Worm (Caenorhabditis elegans) whole organism, L3 larva: ENCODE measurements around the gene nduf-2.2.

Experiments
- R02D3.7 ChIP-seq: fragments of 150-350 bp; optimal IDR thresholded peaks from 2 replicates; lab custom pipeline; 2014; ENCODE audit warnings: missing biosample characterization, missing genetic modification characterization
- ZK546.5 ChIP-seq: sonication (generic microtip); optimal IDR thresholded peaks from 2 replicates; lab custom pipeline; 2017; ENCODE audit warnings: missing biosample characterization, missing genetic modification characterization
- ama-1 ChIP-seq: fragments of 150-350 bp; optimal IDR thresholded peaks from 2 replicates; lab custom pipeline; 2018
- ceh-28 ChIP-seq: fragments of 150-350 bp; optimal IDR thresholded peaks from 2 replicates; lab custom pipeline; 2014; ENCODE audit warnings: missing biosample characterization, missing genetic modification reagents, missing genetic modification characterization
- ceh-82 ChIP-seq: fragments of 150-350 bp; optimal IDR thresholded peaks from 2 replicates; lab custom pipeline; 2014; ENCODE audit warnings: missing biosample characterization, missing genetic modification characterization
- ceh-9 ChIP-seq: sonication (generic microtip); optimal IDR thresholded peaks from 2 replicates; lab custom pipeline; 2018; ENCODE audit warnings: missing biosample characterization, missing genetic modification characterization
- daf-12 ChIP-seq: fragments of 150-350 bp; optimal IDR thresholded peaks from 2 replicates; lab custom pipeline; 2014; ENCODE audit warnings: missing biosample characterization, missing genetic modification reagents, missing genetic modification characterization
- egl-5 ChIP-seq: fragments of 150-350 bp; optimal IDR thresholded peaks from 2 replicates; lab custom pipeline; 2017; ENCODE audit warnings: missing biosample characterization, missing genetic modification reagents, missing genetic modification characterization, inconsistent platforms
- elt-1 ChIP-seq: fragments of 150-350 bp; optimal IDR thresholded peaks from 2 replicates; lab custom pipeline; 2014; ENCODE audit warnings: missing biosample characterization, missing genetic modification characterization
- elt-2 ChIP-seq: sonication (generic microtip); optimal IDR thresholded peaks from 2 replicates; lab custom pipeline; 2016; ENCODE audit warnings: missing genetic modification reagents, mild to moderate bottlenecking, missing genetic modification characterization, missing compliant biosample characterization
- elt-3 ChIP-seq, 3 experiments: fragments of 150-350 bp in 1 of 3; sonication (generic microtip) in 2 of 3; optimal IDR thresholded peaks; 2 replicates in 2 of 3; 4 replicates in 1 of 3; lab custom pipeline; 2014 to 2017; ENCODE audit warnings: missing biosample characterization in 3 of 3, missing genetic modification characterization in 3 of 3
- eor-1 ChIP-seq, 2 experiments: fragments of 150-350 bp; optimal IDR thresholded peaks; 2 replicates each; lab custom pipeline; 2014 to 2018; ENCODE audit warnings: missing biosample characterization in 2 of 2, missing genetic modification characterization in 2 of 2
- fkh-2 ChIP-seq: fragments of 150-350 bp; optimal IDR thresholded peaks from 2 replicates; lab custom pipeline; 2014; ENCODE audit warnings: missing biosample characterization, missing genetic modification reagents, missing genetic modification characterization
- hmg-11 ChIP-seq: sonication (generic microtip); optimal IDR thresholded peaks from 2 replicates; lab custom pipeline; 2016; ENCODE audit warnings: missing genetic modification characterization, missing compliant biosample characterization
- jun-1 ChIP-seq: fragments of 150-350 bp; optimal IDR thresholded peaks from 2 replicates; lab custom pipeline; 2014; ENCODE audit warnings: missing biosample characterization, missing genetic modification reagents, missing genetic modification characterization
- lin-39 ChIP-seq: fragments of 150-350 bp; optimal IDR thresholded peaks from 2 replicates; lab custom pipeline; 2018; ENCODE audit warnings: missing biosample characterization, missing genetic modification reagents, missing genetic modification characterization
- lsy-12 ChIP-seq: sonication (generic microtip); optimal IDR thresholded peaks from 2 replicates; lab custom pipeline; 2016; ENCODE audit warnings: mild to moderate bottlenecking, missing genetic modification characterization, missing compliant biosample characterization
- mdl-1 ChIP-seq: fragments of 150-350 bp; optimal IDR thresholded peaks from 2 replicates; lab custom pipeline; 2014; ENCODE audit warnings: missing biosample characterization, missing genetic modification characterization
- mml-1 ChIP-seq: fragments of 150-350 bp; sonication (generic microtip); optimal IDR thresholded peaks from 3 replicates; lab custom pipeline; 2014; ENCODE audit warnings: missing biosample characterization, missing genetic modification characterization
- nfya-1 ChIP-seq: sonication (generic microtip); optimal IDR thresholded peaks from 2 replicates; lab custom pipeline; 2017; ENCODE audit warnings: missing genetic modification characterization, mild to moderate bottlenecking, missing compliant biosample characterization, antibody characterized with exemption, moderate library complexity; ENCODE audit not compliant: insufficient read depth
- nhr-11 ChIP-seq: fragments of 150-350 bp; optimal IDR thresholded peaks from 2 replicates; lab custom pipeline; 2014; ENCODE audit warnings: missing biosample characterization, missing genetic modification characterization
- nhr-12 ChIP-seq: fragments of 150-350 bp; optimal IDR thresholded peaks from 2 replicates; lab custom pipeline; 2014; ENCODE audit warnings: missing biosample characterization, missing genetic modification characterization
- nhr-23 ChIP-seq: fragments of 150-350 bp; optimal IDR thresholded peaks from 2 replicates; lab custom pipeline; 2014; ENCODE audit warnings: missing biosample characterization, missing genetic modification reagents, missing genetic modification characterization
- nhr-237 ChIP-seq: fragments of 150-350 bp; optimal IDR thresholded peaks from 2 replicates; lab custom pipeline; 2014; ENCODE audit warnings: missing biosample characterization, missing genetic modification characterization
- nhr-25 ChIP-seq: sonication (generic microtip); optimal IDR thresholded peaks from 2 replicates; lab custom pipeline; 2017; ENCODE audit warnings: missing biosample characterization, missing genetic modification characterization
- nhr-28 ChIP-seq: fragments of 150-350 bp; optimal IDR thresholded peaks from 2 replicates; lab custom pipeline; 2014; ENCODE audit warnings: missing biosample characterization, missing genetic modification characterization
- nhr-43 ChIP-seq: sonication (generic microtip); optimal IDR thresholded peaks from 2 replicates; lab custom pipeline; 2016; ENCODE audit warnings: mild to moderate bottlenecking, missing genetic modification characterization, missing compliant biosample characterization; ENCODE audit not compliant: poor library complexity, severe bottlenecking
- nhr-67 ChIP-seq: fragments of 150-350 bp; optimal IDR thresholded peaks from 2 replicates; lab custom pipeline; 2014; ENCODE audit warnings: missing biosample characterization, missing genetic modification characterization
- nhr-76 ChIP-seq: fragments of 150-350 bp; sonication (generic microtip); optimal IDR thresholded peaks from 5 replicates; lab custom pipeline; 2014; ENCODE audit warnings: missing biosample characterization, missing genetic modification characterization
- pha-4 ChIP-seq: fragments of 150-350 bp; optimal IDR thresholded peaks from 2 replicates; lab custom pipeline; 2014; ENCODE audit warnings: missing biosample characterization, missing genetic modification reagents, missing genetic modification characterization
- pqm-1 ChIP-seq: fragments of 150-350 bp; optimal IDR thresholded peaks from 2 replicates; lab custom pipeline; 2017; ENCODE audit warnings: missing biosample characterization, missing genetic modification characterization, inconsistent platforms
- sea-2 ChIP-seq: fragments of 150-350 bp; sonication (generic microtip); optimal IDR thresholded peaks from 4 replicates; lab custom pipeline; 2014; ENCODE audit warnings: missing biosample characterization, missing genetic modification reagents, missing genetic modification characterization
- snpc-4 ChIP-seq: fragments of 150-350 bp; optimal IDR thresholded peaks from 2 replicates; lab custom pipeline; 2014; ENCODE audit warnings: missing biosample characterization, missing genetic modification characterization
- unc-39 ChIP-seq: sonication (generic microtip); optimal IDR thresholded peaks from 4 replicates; lab custom pipeline; 2017; ENCODE audit warnings: missing biosample characterization, missing genetic modification characterization
- unc-62 ChIP-seq: fragments of 150-350 bp; sonication (generic microtip); optimal IDR thresholded peaks from 4 replicates; lab custom pipeline; 2014; ENCODE audit warnings: missing biosample characterization, missing genetic modification reagents, missing genetic modification characterization
- zag-1 ChIP-seq: fragments of 150-350 bp; optimal IDR thresholded peaks from 2 replicates; lab custom pipeline; 2014; ENCODE audit warnings: missing biosample characterization, missing genetic modification characterization
- ztf-11 ChIP-seq: fragments of 150-350 bp; optimal IDR thresholded peaks from 2 replicates; lab custom pipeline; 2014; ENCODE audit warnings: missing biosample characterization, missing genetic modification characterization
- ztf-4 ChIP-seq: fragments of 150-350 bp; optimal IDR thresholded peaks from 2 replicates; lab custom pipeline; 2014; ENCODE audit warnings: missing biosample characterization, missing genetic modification characterization

Gene nduf-2.2

ce11 chrIII:6446807-6447206, 18.2 kb upstream of the nduf-2.2 start, which contains the start of gene let-721:
let-721 (minus strand) TSS chrIII:6446907.
- TF ChIP-seq elt-1 (tag; lab: Kevin White, UChicago) (no peak), mml-1 (tag; lab: Kevin White, UChicago) (no peak), daf-12 (no peak), R02D3.7 (no peak), pqm-1 (tag; lab: Kevin White, UChicago) (no peak), ama-1 (no peak), nhr-67 (tag; lab: Kevin White, UChicago) (no peak), egl-5 (tag; lab: Kevin White, UChicago) (no peak), jun-1 (tag; lab: Kevin White, UChicago) (no peak), mdl-1 (tag; lab: Kevin White, UChicago) (no peak), nhr-11 (no peak), ztf-11 (tag; lab: Kevin White, UChicago) (no peak), ceh-28 (tag; lab: Kevin White, UChicago) (no peak), zag-1 (tag; lab: Kevin White, UChicago) (no peak), sea-2 (GFP tag; lab: Kevin White, UChicago) (no peak), nhr-43 (no peak), nhr-12 (no peak), nhr-23 (tag; lab: Kevin White, UChicago) (no peak), ceh-9 (tag; lab: Kevin White, UChicago) (no peak), ZK546.5 (tag; lab: Kevin White, UChicago) (no peak)

ce11 chrIII:6447521-6447920, 17.5 kb upstream of the nduf-2.2 start:
- TF ChIP-seq nfya-1 (tag; lab: Kevin White, UChicago): peak; percentile 58
- TF ChIP-seq nhr-23 (tag; lab: Kevin White, UChicago): peak; percentile 57
- no peak for TF ChIP-seq nhr-28
- no peak for TF ChIP-seq mml-1 (tag; lab: Kevin White, UChicago)
- no peak for TF ChIP-seq unc-62 (GFP tag; lab: Kevin White, UChicago)
- TF ChIP-seq pha-4 (tag; lab: Kevin White, UChicago): peak; percentile 56
- no peak for TF ChIP-seq egl-5 (tag; lab: Kevin White, UChicago)
- no peak for TF ChIP-seq ztf-11 (tag; lab: Kevin White, UChicago)
- peak; percentile 81 for TF ChIP-seq nhr-43
- no peak for TF ChIP-seq daf-12
- TF ChIP-seq R02D3.7: no peak
- no peak for TF ChIP-seq eor-1 (tag; optimal IDR thresholded peaks at IDR 0.05; lab: Kevin White, UChicago)
- no peak for TF ChIP-seq sea-2 (GFP tag; lab: Kevin White, UChicago)
- TF ChIP-seq mdl-1 (tag; lab: Kevin White, UChicago): peak; percentile 53
- peak; percentile 62 for TF ChIP-seq lsy-12 (tag; lab: Kevin White, UChicago)
- peak; percentile 40 for TF ChIP-seq nhr-11
- no peak for TF ChIP-seq ceh-82 (tag; lab: Kevin White, UChicago)
- peak; percentile 60 for TF ChIP-seq pqm-1 (tag; lab: Kevin White, UChicago)
- TF ChIP-seq ceh-28 (tag; lab: Kevin White, UChicago): peak; percentile 8
- TF ChIP-seq nhr-25 (tag; lab: Kevin White, UChicago): peak; percentile 58
- no peak for TF ChIP-seq elt-3 (tag; optimal IDR thresholded peaks at IDR 0.05; lab: Kevin White, UChicago)
- TF ChIP-seq ztf-4 (tag; lab: Kevin White, UChicago): no peak
- TF ChIP-seq lin-39: no peak
- TF ChIP-seq nhr-12: no peak
- TF ChIP-seq unc-39: no peak
- TF ChIP-seq elt-2 (tag; lab: Kevin White, UChicago): peak; percentile 80
- peak; percentile 43 for TF ChIP-seq hmg-11 (tag; lab: Kevin White, UChicago)
- TF ChIP-seq snpc-4: peak; percentile 32
- no peak for TF ChIP-seq nhr-76 (tag; lab: Kevin White, UChicago)
- TF ChIP-seq ceh-9 (tag; lab: Kevin White, UChicago): no peak
- peak; percentile 9 for TF ChIP-seq jun-1 (tag; lab: Kevin White, UChicago)

ce11 chrIII:6449854-6450253, 15.2 kb upstream of the nduf-2.2 start:
- TF ChIP-seq unc-62 (GFP tag; lab: Kevin White, UChicago) (no peak), egl-5 (tag; lab: Kevin White, UChicago) (no peak), mdl-1 (tag; lab: Kevin White, UChicago) (no peak), elt-2 (tag; lab: Kevin White, UChicago) (no peak), R02D3.7 (no peak), nhr-237 (tag; lab: Kevin White, UChicago) (no peak), fkh-2 (no peak), sea-2 (GFP tag; lab: Kevin White, UChicago) (no peak), eor-1 (tag; optimal IDR thresholded peaks at IDR 0.05; lab: Kevin White, UChicago) (no peak)
